Worm (Caenorhabditis elegans) whole organism, L2 larva: ENCODE data around the gene nspb-10.

Experiments used
- elt-3 ChIP-seq: sonication (generic microtip); optimal IDR thresholded peaks from 2 replicates; lab custom pipeline; 2017; ENCODE audit warnings: missing biosample characterization, missing genetic modification characterization
- fos-1 ChIP-seq: fragments of 150-350 bp; optimal IDR thresholded peaks from 2 replicates; lab custom pipeline; 2014; ENCODE audit warnings: missing biosample characterization, missing genetic modification characterization
- lin-13 ChIP-seq: fragments of 150-350 bp; optimal IDR thresholded peaks from 2 replicates; lab custom pipeline; 2014; ENCODE audit warnings: missing biosample characterization, missing genetic modification reagents, missing genetic modification characterization
- nhr-10 ChIP-seq: sonication (generic microtip); optimal IDR thresholded peaks from 2 replicates; lab custom pipeline; 2017; ENCODE audit warnings: missing biosample characterization, missing genetic modification characterization
- nhr-11 ChIP-seq: fragments of 150-350 bp; optimal IDR thresholded peaks from 2 replicates; lab custom pipeline; 2014; ENCODE audit warnings: missing biosample characterization, missing genetic modification characterization
- nhr-12 ChIP-seq: fragments of 150-350 bp; optimal IDR thresholded peaks from 2 replicates; lab custom pipeline; 2014; ENCODE audit warnings: missing biosample characterization, missing genetic modification characterization
- nhr-23 ChIP-seq: fragments of 150-350 bp; optimal IDR thresholded peaks from 2 replicates; lab custom pipeline; 2014; ENCODE audit warnings: missing biosample characterization, missing genetic modification reagents, missing genetic modification characterization
- nhr-237 ChIP-seq: fragments of 150-350 bp; optimal IDR thresholded peaks from 2 replicates; lab custom pipeline; 2014; ENCODE audit warnings: missing biosample characterization, missing genetic modification characterization
- sma-9 ChIP-seq, 2 experiments: fragments of 150-350 bp in 1 of 2; sonication (generic microtip) in 1 of 2; optimal IDR thresholded peaks; 2 replicates each; lab custom pipeline; 2014 to 2016; ENCODE audit warnings: missing genetic modification characterization in 2 of 2, mild to moderate bottlenecking in 1 of 2, missing biosample characterization in 1 of 2, missing compliant biosample characterization in 1 of 2, missing genetic modification reagents in 1 of 2, moderate library complexity in 1 of 2
- ztf-4 ChIP-seq: fragments of 150-350 bp; optimal IDR thresholded peaks from 2 replicates; lab custom pipeline; 2014; ENCODE audit warnings: missing biosample characterization, missing genetic modification characterization

DNA sequence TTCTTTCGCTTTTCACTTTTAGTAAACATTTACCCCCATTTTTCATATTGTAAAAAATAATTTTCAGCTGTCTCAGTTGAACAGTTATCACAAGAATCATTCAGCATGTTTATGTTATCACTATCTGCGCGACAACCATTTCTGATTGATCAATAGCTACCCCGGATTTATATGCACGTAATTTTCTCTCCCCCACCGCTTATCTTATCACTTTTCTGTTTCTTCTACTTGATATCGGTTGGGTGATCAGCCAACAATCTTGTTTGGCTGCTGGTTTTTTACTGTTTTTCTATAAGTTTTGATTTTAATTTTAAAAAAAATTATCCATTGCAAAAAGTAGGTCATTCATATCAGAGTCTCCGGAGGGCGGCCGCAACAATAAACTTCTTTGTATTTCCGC is 9.7 kb upstream of the nspb-10 start:
- TF ChIP-seq nhr-12 (no peak), nhr-237 (tag; lab: Kevin White, UChicago) (no peak), elt-3 (tag; lab: Kevin White, UChicago) (no peak), lin-13 (GFP tag; lab: Kevin White, UChicago) (no peak), nhr-23 (tag; lab: Kevin White, UChicago) (no peak), ztf-4 (tag; lab: Kevin White, UChicago) (no peak), sma-9 (GFP tag; optimal IDR thresholded peaks at IDR 0.05; lab: Kevin White, UChicago) (peak; percentile 48), sma-9 (tag; optimal IDR thresholded peaks at IDR 0.05; lab: Kevin White, UChicago) (no peak), nhr-11 (tag; lab: Kevin White, UChicago) (no peak), nhr-10 (tag; lab: Kevin White, UChicago) (no peak), fos-1 (tag; lab: Kevin White, UChicago) (no peak)
